Worm (Caenorhabditis elegans) whole organism, young adult: ENCODE data around the gene C07G1.15.

Source experiments
- D2030.7 ChIP-seq: fragments of 200-800 bp; sonication (Bioruptor generic); IDR thresholded peaks from 2 replicates; pipeline ENCODE4 v1.3.6; 2022; ENCODE audit warnings: missing genetic modification reagents, missing genetic modification characterization, missing compliant biosample characterization
- F10E7.11 ChIP-seq: sonication (generic microtip); optimal IDR thresholded peaks from 2 replicates; lab custom pipeline; 2017; ENCODE audit warnings: mild to moderate bottlenecking, missing genetic modification characterization, moderate library complexity, missing compliant biosample characterization
- F33H1.4 ChIP-seq: fragments of 200-800 bp; sonication (Bioruptor generic); IDR thresholded peaks from 2 replicates; pipeline ENCODE4 v1.3.6; 2022; ENCODE audit warnings: missing genetic modification reagents, missing genetic modification characterization, missing compliant biosample characterization
- F37B4.10 ChIP-seq: fragments of 200-800 bp; sonication (Bioruptor generic); IDR thresholded peaks from 2 replicates; pipeline ENCODE4 v1.3.6; 2022; ENCODE audit warnings: missing genetic modification characterization, missing compliant biosample characterization
- F39B2.1 ChIP-seq: fragments of 200-800 bp; sonication (Bioruptor generic); IDR thresholded peaks from 2 replicates; pipeline ENCODE4 v1.3.6; 2022; ENCODE audit warnings: missing genetic modification reagents, missing genetic modification characterization, missing compliant biosample characterization
- F55B11.4 ChIP-seq: sonication (generic microtip); optimal IDR thresholded peaks from 2 replicates; lab custom pipeline; 2016; ENCODE audit warnings: missing compliant biosample characterization, missing genetic modification characterization, borderline replicate concordance; ENCODE audit not compliant: insufficient read depth
- bed-1 ChIP-seq: fragments of 200-800 bp; sonication (Bioruptor generic); IDR thresholded peaks from 2 replicates; pipeline ENCODE4 v1.3.6; 2022; ENCODE audit warnings: missing genetic modification reagents, missing genetic modification characterization, missing compliant biosample characterization
- ceh-27 ChIP-seq: fragments of 200-800 bp; sonication (Bioruptor generic); optimal IDR thresholded peaks from 2 replicates; lab custom pipeline; 2018; ENCODE audit warnings: mild to moderate bottlenecking, missing genetic modification characterization, moderate library complexity, missing compliant biosample characterization
- ceh-40 ChIP-seq: fragments of 200-800 bp; sonication (Bioruptor generic); IDR thresholded peaks from 2 replicates; pipeline ENCODE4 v1.3.6; 2022; ENCODE audit warnings: missing genetic modification characterization, missing compliant biosample characterization
- chd-7 ChIP-seq: sonication (generic microtip); optimal IDR thresholded peaks from 2 replicates; lab custom pipeline; 2016; ENCODE audit warnings: mild to moderate bottlenecking, missing genetic modification characterization, moderate library complexity, missing compliant biosample characterization
- dpl-1 ChIP-seq: fragments of 150-350 bp; optimal IDR thresholded peaks from 2 replicates; lab custom pipeline; 2014; ENCODE audit warnings: missing biosample characterization, missing genetic modification reagents, missing genetic modification characterization
- efl-1 ChIP-seq: fragments of 150-350 bp; optimal IDR thresholded peaks from 2 replicates; lab custom pipeline; 2014; ENCODE audit warnings: missing biosample characterization, missing genetic modification reagents, missing genetic modification characterization
- egl-18 ChIP-seq: fragments of 200-800 bp; sonication (Bioruptor generic); IDR thresholded peaks from 2 replicates; pipeline ENCODE4 v1.3.6; 2022; ENCODE audit warnings: missing genetic modification reagents, missing genetic modification characterization, missing compliant biosample characterization
- ets-4 ChIP-seq: fragments of 200-800 bp; sonication (Bioruptor generic); optimal IDR thresholded peaks from 2 replicates; lab custom pipeline; 2018; ENCODE audit warnings: mild to moderate bottlenecking, missing genetic modification characterization, missing compliant biosample characterization
- hmg-1.2 ChIP-seq: fragments of 200-800 bp; sonication (Bioruptor generic); IDR thresholded peaks from 2 replicates; pipeline ENCODE4 v1.3.6; 2022; ENCODE audit warnings: missing genetic modification reagents, missing genetic modification characterization, missing compliant biosample characterization
- lag-1 ChIP-seq: fragments of 200-800 bp; sonication (Bioruptor generic); IDR thresholded peaks from 2 replicates; pipeline ENCODE4 v1.3.6; 2022; ENCODE audit warnings: missing genetic modification reagents, missing genetic modification characterization, missing compliant biosample characterization
- madf-3 ChIP-seq: fragments of 200-800 bp; sonication (Bioruptor generic); IDR thresholded peaks from 2 replicates; pipeline ENCODE4 v1.3.6; 2022; ENCODE audit warnings: missing genetic modification reagents, missing genetic modification characterization, missing compliant biosample characterization
- madf-6 ChIP-seq: fragments of 200-800 bp; sonication (Bioruptor generic); IDR thresholded peaks from 2 replicates; pipeline ENCODE4 v1.3.6; 2022; ENCODE audit warnings: missing genetic modification reagents, missing genetic modification characterization, missing compliant biosample characterization
- nfyb-1 ChIP-seq: fragments of 200-800 bp; sonication (Bioruptor generic); IDR thresholded peaks from 2 replicates; pipeline ENCODE4 v1.3.6; 2022; ENCODE audit warnings: missing genetic modification reagents, missing genetic modification characterization, missing compliant biosample characterization
- nhr-80 ChIP-seq: sonication (generic microtip); optimal IDR thresholded peaks from 2 replicates; lab custom pipeline; 2016; ENCODE audit warnings: missing genetic modification characterization, missing compliant biosample characterization
- nhr-90 ChIP-seq: sonication (generic microtip); optimal IDR thresholded peaks from 2 replicates; lab custom pipeline; 2016; ENCODE audit warnings: missing genotype, mild to moderate bottlenecking, missing genetic modification characterization, missing compliant biosample characterization
- pha-4 ChIP-seq: fragments of 150-350 bp; sonication (generic microtip); optimal IDR thresholded peaks from 2 replicates; lab custom pipeline; 2014; ENCODE audit warnings: missing biosample characterization, missing genetic modification reagents, missing genetic modification characterization
- repo-1 ChIP-seq: sonication (generic microtip); optimal IDR thresholded peaks from 2 replicates; lab custom pipeline; 2017; ENCODE audit warnings: mild to moderate bottlenecking, missing genetic modification characterization, missing compliant biosample characterization
- sdz-38 ChIP-seq: sonication (generic microtip); optimal IDR thresholded peaks from 2 replicates; lab custom pipeline; 2016; ENCODE audit warnings: missing genotype, missing genetic modification characterization, missing compliant biosample characterization
- snpc-1.3 ChIP-seq: sonication (generic microtip); optimal IDR thresholded peaks from 2 replicates; lab custom pipeline; 2017; ENCODE audit warnings: missing genetic modification characterization, mild to moderate bottlenecking, missing compliant biosample characterization, antibody characterized with exemption, moderate library complexity, missing genotype, missing genetic modification reagents; ENCODE audit not compliant: insufficient read depth
- somi-1 ChIP-seq: fragments of 200-800 bp; sonication (Bioruptor generic); optimal IDR thresholded peaks from 2 replicates; lab custom pipeline; 2018; ENCODE audit warnings: mild to moderate bottlenecking, missing genetic modification characterization, missing compliant biosample characterization
- xnd-1 ChIP-seq: sonication (generic microtip); optimal IDR thresholded peaks from 2 replicates; lab custom pipeline; 2016; ENCODE audit warnings: missing genotype, missing genetic modification reagents, missing genetic modification characterization, missing compliant biosample characterization
- zim-3 ChIP-seq: sonication (generic microtip); optimal IDR thresholded peaks from 2 replicates; lab custom pipeline; 2017; ENCODE audit warnings: mild to moderate bottlenecking, missing genetic modification characterization, moderate library complexity, missing compliant biosample characterization
- ztf-22 ChIP-seq: fragments of 200-800 bp; sonication (Bioruptor generic); optimal IDR thresholded peaks from 2 replicates; lab custom pipeline; 2018; ENCODE audit warnings: mild to moderate bottlenecking, missing genetic modification characterization, moderate library complexity, missing compliant biosample characterization

The C07G1.15 gene

ce11 chrIV:8152145-8152544, 17.6 kb upstream of the C07G1.15 start, which contains the start of gene faah-2:
faah-2 (plus strand) TSS chrIV:8152445.
- TF ChIP-seq nhr-80 (tag; lab: Kevin White, UChicago) (no peak), ceh-27 (GFP tag; lab: Kevin White, UChicago) (no peak), madf-3 (GFP tag; lab: Robert Waterston, UW) (no peak), zim-3 (tag; lab: Kevin White, UChicago) (no peak), repo-1 (no peak), lag-1 (GFP tag; lab: Robert Waterston, UW) (no peak), ceh-40 (GFP tag; lab: Robert Waterston, UW) (no peak), D2030.7 (GFP tag; lab: Robert Waterston, UW) (no peak), efl-1 (GFP tag; lab: Kevin White, UChicago) (no peak), madf-6 (GFP tag; lab: Robert Waterston, UW) (no peak), xnd-1 (tag; lab: Kevin White, UChicago) (no peak), F37B4.10 (no peak)

- TF ChIP-seq F55B11.4 (tag; lab: Kevin White, UChicago) (no peak), ztf-22 (GFP tag; lab: Kevin White, UChicago) (no peak), nhr-80 (tag; lab: Kevin White, UChicago) (peak; percentile 16), nfyb-1 (GFP tag; lab: Robert Waterston, UW) (0 out of 2 replicates have a peak, but pooled peaks have one; percentile 13), chd-7 (tag; lab: Kevin White, UChicago) (no peak)
Observed at ce11 chrIV:8152688-8153087, 17.1 kb upstream of the C07G1.15 start.

DNA sequence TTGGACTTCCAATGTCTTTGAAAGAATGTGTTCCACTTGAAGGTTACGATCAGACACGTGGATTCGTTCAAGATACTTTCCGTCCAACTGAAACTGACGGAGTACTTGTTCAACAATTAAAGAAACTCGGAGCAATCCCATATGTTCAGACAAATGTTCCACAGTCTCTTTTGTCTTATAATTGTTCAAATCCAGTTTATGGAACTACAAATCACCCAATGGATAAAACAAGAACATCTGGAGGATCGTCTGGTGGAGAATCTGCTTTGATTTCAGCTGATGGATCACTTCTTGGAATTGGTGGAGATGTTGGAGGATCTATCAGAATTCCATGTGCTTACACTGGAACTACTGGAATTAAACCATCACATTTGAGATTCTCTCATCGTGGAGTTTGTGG, 16.6 kb upstream of the C07G1.15 start:
- 0 out of 2 replicates have a peak, but pooled peaks have one; percentile 10 for TF ChIP-seq hmg-1.2 (GFP tag; lab: Robert Waterston, UW)
- no peak for TF ChIP-seq F33H1.4 (GFP tag; lab: Robert Waterston, UW)

ce11 chrIV:8154966-8155365, 14.8 kb upstream of the C07G1.15 start:
- TF ChIP-seq dpl-1 = no peak
- peak; percentile 20 for TF ChIP-seq nhr-90

DNA sequence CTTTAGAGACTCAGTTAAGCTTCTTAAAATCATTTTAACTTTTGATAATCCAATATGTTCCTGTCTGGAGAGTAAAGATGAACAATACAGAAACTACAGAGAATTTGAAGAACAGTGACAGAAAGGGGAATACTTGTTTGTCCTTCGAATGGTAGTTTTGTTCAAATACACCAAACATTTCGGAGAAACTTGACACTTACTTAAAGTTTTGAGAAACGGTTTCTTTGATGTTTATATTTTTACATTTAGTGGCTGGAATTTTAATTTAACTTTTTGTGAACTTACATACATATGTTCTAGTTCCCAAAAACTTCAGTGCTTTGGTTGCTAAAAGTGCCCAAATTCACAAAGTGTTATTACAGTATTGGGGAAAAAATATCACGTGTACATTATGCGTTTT, 12.6 kb upstream of the C07G1.15 start, which contains the start of gene B0218.5:
Gene B0218.5 (minus strand): TSS at position 101 of the 400 bp plus-strand sequence.
- TF ChIP-seq pha-4 (tag; lab: Kevin White, UChicago) (no peak), somi-1 (GFP tag; lab: Kevin White, UChicago) (no peak)

- TF ChIP-seq ets-4 (GFP tag; lab: Kevin White, UChicago) = no peak
- TF ChIP-seq bed-1 (GFP tag; lab: Robert Waterston, UW) = no peak
- TF ChIP-seq F10E7.11 = no peak
- TF ChIP-seq sdz-38 (tag; lab: Kevin White, UChicago) = no peak
- TF ChIP-seq F39B2.1 (GFP tag; lab: Robert Waterston, UW) = no peak
- TF ChIP-seq snpc-1.3 (tag; lab: Kevin White, UChicago) = no peak
- no peak for TF ChIP-seq egl-18 (GFP tag; lab: Robert Waterston, UW)
- TF ChIP-seq hmg-1.2 (GFP tag; lab: Robert Waterston, UW) = no peak
Observed at ce11 chrIV:8159087-8159486, 10.7 kb upstream of the C07G1.15 start, which contains the start of gene faah-1. faah-1 (plus strand) TSS chrIV:8159387.
